Fruit fly (Drosophila melanogaster): Measurements from ENCODE around the gene lic.

Gene lic

dm6 chrX:13089920-13090655, 857 bp upstream of the lic start, which contains the start of gene hep (continued):
- TF ChIP-seq esg (GFP tag; conservative IDR thresholded peaks at IDR 0.05), result no peak
- no peak for TF ChIP-seq CG6854 (GFP tag; optimal IDR thresholded peaks at IDR 0.05)
- TF ChIP-seq CG16813 (GFP tag; IDR thresholded peaks at IDR 0.05; ENCODE audit: partially characterized antibody), result peak; percentile 87
- no peak for TF ChIP-seq pnt (GFP tag; optimal IDR thresholded peaks at IDR 0.05)
- TF ChIP-seq CG10654 (GFP tag; optimal IDR thresholded peaks at IDR 0.05), result no peak
- no peak for TF ChIP-seq gsb (GFP tag; IDR thresholded peaks at IDR 0.05)
- TF ChIP-seq bbx (GFP tag; IDR thresholded peaks at IDR 0.05; ENCODE audit: partially characterized antibody), result peak; percentile 89
- TF ChIP-seq CG8290 (GFP tag; optimal IDR thresholded peaks at IDR 0.05), result no peak
- TF ChIP-seq CG8290 (tag; optimal IDR thresholded peaks at IDR 0.05), result peak in 1 of 2 experiments; percentile 37
- TF ChIP-seq C15 (GFP tag; IDR thresholded peaks at IDR 0.05), result no peak
- TF ChIP-seq Camta (GFP tag; optimal IDR thresholded peaks at IDR 0.05), result no peak
- TF ChIP-seq HLH54F (GFP tag; optimal IDR thresholded peaks at IDR 0.05), result no peak
- TF ChIP-seq CG34224 (GFP tag; IDR thresholded peaks at IDR 0.05; ENCODE audit: partially characterized antibody), result peak; percentile 54
- no peak for TF ChIP-seq ewg (GFP tag; optimal IDR thresholded peaks at IDR 0.05)
- no peak for TF ChIP-seq Bteb2 (GFP tag; optimal IDR thresholded peaks at IDR 0.05)
- no peak for TF ChIP-seq MBD-R2 (GFP tag; IDR thresholded peaks at IDR 0.05)
- peak; percentile 85 for TF ChIP-seq vnd (GFP tag; IDR thresholded peaks at IDR 0.05; ENCODE audit: partially characterized antibody)
- peak; percentile 57 for TF ChIP-seq CG9932 (GFP tag; IDR thresholded peaks at IDR 0.05)
- TF ChIP-seq Atf6 (GFP tag; IDR thresholded peaks at IDR 0.05), result no peak
- peak; percentile 79; the same call in 2 of the 3 replicates for TF ChIP-seq mld (GFP tag; IDR thresholded peaks at IDR 0.05; ENCODE audit: partially characterized antibody)
- TF ChIP-seq ci (GFP tag; IDR thresholded peaks at IDR 0.05), result 0 out of 3 replicates have a peak, but pooled peaks have one; percentile 19
- TF ChIP-seq so (GFP tag; IDR thresholded peaks at IDR 0.05), result no peak
- TF ChIP-seq CG3163 (GFP tag; optimal IDR thresholded peaks at IDR 0.05), result no peak
- peak; percentile 86 for TF ChIP-seq HLH4C (GFP tag; IDR thresholded peaks at IDR 0.05; ENCODE audit: partially characterized antibody)
- TF ChIP-seq CG14860 (GFP tag; IDR thresholded peaks at IDR 0.05; ENCODE audit: partially characterized antibody), result peak; percentile 77
- peak; percentile 36 for TF ChIP-seq pzg (GFP tag; optimal IDR thresholded peaks at IDR 0.05)
- peak; percentile 81 for TF ChIP-seq ato (GFP tag; IDR thresholded peaks at IDR 0.05; ENCODE audit: partially characterized antibody)
- TF ChIP-seq CG17612 (GFP tag; IDR thresholded peaks at IDR 0.05), result no peak
- no peak for TF ChIP-seq dysf (GFP tag; IDR thresholded peaks at IDR 0.05)
- TF ChIP-seq CG7987 (GFP tag; optimal IDR thresholded peaks at IDR 0.05), result no peak
- no peak for TF ChIP-seq luna (GFP tag; optimal IDR thresholded peaks at IDR 0.05)
- TF ChIP-seq CG5245 (GFP tag; optimal IDR thresholded peaks at IDR 0.05), result no peak
- 0 out of 2 replicates have a peak, but pooled peaks have one; percentile 17 for TF ChIP-seq CG3847 (GFP tag; IDR thresholded peaks at IDR 0.05)
- TF ChIP-seq E2f2 (GFP tag; IDR thresholded peaks at IDR 0.05), result peak; percentile 28; the same call in 1 of the 2 replicates
- no peak for TF ChIP-seq Doc2 (GFP tag; IDR thresholded peaks at IDR 0.05)
- TF ChIP-seq dm (GFP tag; optimal IDR thresholded peaks at IDR 0.05), result peak; percentile 30
- no peak for TF ChIP-seq H2.0 (GFP tag; IDR thresholded peaks at IDR 0.05)
- no peak for TF ChIP-seq CG12236 (GFP tag; optimal IDR thresholded peaks at IDR 0.05)
- TF ChIP-seq pho (GFP tag; optimal IDR thresholded peaks at IDR 0.05), result peak; percentile 5
- TF ChIP-seq CG10431 (GFP tag; optimal IDR thresholded peaks at IDR 0.05), result no peak
- TF ChIP-seq vfl (GFP tag; optimal IDR thresholded peaks at IDR 0.05), result no peak
- no peak for TF ChIP-seq lbe (GFP tag; optimal IDR thresholded peaks at IDR 0.05)
- TF ChIP-seq trh (GFP tag; optimal IDR thresholded peaks at IDR 0.05), result no peak
- TF ChIP-seq Dad (GFP tag; optimal IDR thresholded peaks at IDR 0.05), result no peak
- peak; percentile 95 for TF ChIP-seq amos (GFP tag; IDR thresholded peaks at IDR 0.05; ENCODE audit: partially characterized antibody)
- no peak for TF ChIP-seq emc (GFP tag; optimal IDR thresholded peaks at IDR 0.05)
- TF ChIP-seq fd64A (GFP tag; optimal IDR thresholded peaks at IDR 0.05), result no peak
- no peak for TF ChIP-seq jing (GFP tag; optimal IDR thresholded peaks at IDR 0.05)

Data from whole organism, embryonic.